Worm (Caenorhabditis elegans): ENCODE results near the gene F59B10.6.

DNA sequence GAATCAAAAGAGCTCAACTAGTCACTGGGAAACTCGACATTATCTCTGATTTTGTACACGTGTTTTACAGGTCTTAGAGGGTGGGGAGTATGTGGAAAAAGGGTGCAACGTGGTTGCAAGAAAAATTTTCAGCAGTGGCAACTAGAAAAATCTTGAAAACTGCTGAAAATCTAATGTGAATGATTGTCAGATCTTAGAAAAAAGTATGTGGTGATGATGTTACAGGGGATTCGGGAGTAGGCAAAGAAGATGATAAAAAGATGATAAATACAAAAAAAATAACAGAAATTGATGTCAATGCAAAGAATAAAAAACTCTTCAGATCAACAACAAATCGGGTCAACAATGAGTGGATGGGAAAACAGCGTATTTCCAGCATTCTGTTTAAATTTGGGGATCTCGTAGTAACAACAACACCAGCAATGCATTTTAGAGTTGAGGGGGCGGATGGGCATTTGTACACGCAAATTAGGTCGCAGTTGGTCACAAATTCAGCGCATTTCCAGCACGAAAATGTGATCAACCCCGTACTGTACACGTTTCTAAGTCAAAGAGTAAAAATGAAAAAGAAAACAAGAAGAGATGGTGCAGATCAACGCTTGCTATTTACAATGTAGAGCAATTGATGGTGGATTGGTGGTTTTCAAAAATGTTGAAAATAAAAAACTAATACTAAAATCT lies 19.3 kb upstream of the F59B10.6 start:
- TF ChIP-seq aly-1 (tag; optimal IDR thresholded peaks at IDR 0.05) (no peak), ceh-36 (tag; optimal IDR thresholded peaks at IDR 0.05) (no peak)

Data from whole organism, early embryonic.